Fruit fly (Drosophila melanogaster): ENCODE data around the gene I-t.

Gene I-t

dm6 chr3R:11661712-11662111, 42.1 kb upstream of the I-t start (continued):
- TF ChIP-seq jing (GFP tag; optimal IDR thresholded peaks at IDR 0.05) (no peak), sens (GFP tag) (peak; percentile 79), CG1603 (tag; optimal IDR thresholded peaks at IDR 0.05) (peak; percentile 65), CG14860 (GFP tag; IDR thresholded peaks at IDR 0.05; ENCODE audit: partially characterized antibody) (no peak), croc (GFP tag; conservative IDR thresholded peaks at IDR 0.05) (0 out of 3 replicates have a peak, but pooled peaks have one; percentile 15), vvl (GFP tag; IDR thresholded peaks at IDR 0.05) (peak; percentile 60), Fer3 (tag; optimal IDR thresholded peaks at IDR 0.05) (peak; percentile 55), CG6813 (GFP tag; optimal IDR thresholded peaks at IDR 0.05) (peak; percentile 37), Abd-B (GFP tag; optimal IDR thresholded peaks at IDR 0.05) (no peak), trh (GFP tag; optimal IDR thresholded peaks at IDR 0.05) (no peak), zfh1 (GFP tag; IDR thresholded peaks at IDR 0.05) (0 out of 3 replicates have a peak, but pooled peaks have one; percentile 28), Nf-YA (GFP tag; IDR thresholded peaks at IDR 0.05) (no peak), CG2120 (GFP tag; optimal IDR thresholded peaks at IDR 0.05) (peak; percentile 49), pzg (GFP tag; optimal IDR thresholded peaks at IDR 0.05) (no peak), CG3163 (GFP tag; optimal IDR thresholded peaks at IDR 0.05) (no peak), CG2202 (tag; optimal IDR thresholded peaks at IDR 0.05) (no peak), CoRest (tag; optimal IDR thresholded peaks at IDR 0.05) (peak; percentile 56), CG14441 (GFP tag; IDR thresholded peaks at IDR 0.05) (peak; percentile 70), esg (GFP tag; conservative IDR thresholded peaks at IDR 0.05) (no peak; the same call in 1 of the 2 replicates), slbo (GFP tag; IDR thresholded peaks at IDR 0.05) (peak; percentile 21; the same call in 1 of the 2 replicates), CG9215 (GFP tag; IDR thresholded peaks at IDR 0.05) (no peak; the same call in 1 of the 2 replicates), dmrt99B (tag; optimal IDR thresholded peaks at IDR 0.05) (peak; percentile 80), CG10366 (GFP tag; IDR thresholded peaks at IDR 0.05) (peak; percentile 29; the same call in 1 of the 2 replicates), gce (GFP tag; IDR thresholded peaks at IDR 0.05) (no peak), HLH3B (GFP tag; IDR thresholded peaks at IDR 0.05) (peak; percentile 55), CG10565 (GFP tag; optimal IDR thresholded peaks at IDR 0.05) (no peak), gem (tag; optimal IDR thresholded peaks at IDR 0.05) (peak; percentile 67), CG12236 (GFP tag; optimal IDR thresholded peaks at IDR 0.05) (no peak), CG12155 (GFP tag; optimal IDR thresholded peaks at IDR 0.05) (no peak), CG3407 (GFP tag; optimal IDR thresholded peaks at IDR 0.05) (peak; percentile 14), CG10979 (tag; optimal IDR thresholded peaks at IDR 0.05) (peak; percentile 36), CG8924 (tag; optimal IDR thresholded peaks at IDR 0.05) (peak; percentile 64), Hr51 (GFP tag; optimal IDR thresholded peaks at IDR 0.05) (peak in 1 of 2 experiments; percentile 84), CG2889 (GFP tag; IDR thresholded peaks at IDR 0.05) (no peak), CG3065 (GFP tag; optimal IDR thresholded peaks at IDR 0.05) (no peak), ac (GFP tag; optimal IDR thresholded peaks at IDR 0.05) (no peak), MESR4 (GFP tag; optimal IDR thresholded peaks at IDR 0.05) (no peak), Eip74EF (GFP tag; optimal IDR thresholded peaks at IDR 0.05) (peak in 1 of 2 experiments; percentile 38), bsh (GFP tag; optimal IDR thresholded peaks at IDR 0.05) (peak; percentile 29 to 36), sob (GFP tag; IDR thresholded peaks at IDR 0.05) (peak; percentile 58; the same call in 1 of the 2 replicates), grau (tag; optimal IDR thresholded peaks at IDR 0.05) (peak; percentile 60), Fer2 (tag; optimal IDR thresholded peaks at IDR 0.05) (no peak), Max (GFP tag; optimal IDR thresholded peaks at IDR 0.05) (no peak), CG3726 (GFP tag; IDR thresholded peaks at IDR 0.05) (no peak), CG4730 (GFP tag; IDR thresholded peaks at IDR 0.05) (no peak; the same call in 1 of the 2 replicates), Mes4 (GFP tag; optimal IDR thresholded peaks at IDR 0.05) (no peak), CG14710 (tag; optimal IDR thresholded peaks at IDR 0.05) (no peak), jumu (GFP tag; optimal IDR thresholded peaks at IDR 0.05) (no peak), oc (tag; optimal IDR thresholded peaks at IDR 0.05) (peak; percentile 8), CG4404 (GFP tag; IDR thresholded peaks at IDR 0.05) (no peak)
